Fruit fly (Drosophila melanogaster) whole organism, embryonic: Measurements from ENCODE around the gene Alp4.

Experiments
- CG11398 ChIP-seq: fragments of 200-800 bp; sonication (Bioruptor generic); optimal IDR thresholded peaks from 2 replicates; lab custom pipeline; 2016; ENCODE audit warnings: missing biosample characterization, missing genetic modification characterization
- CG11723 ChIP-seq: fragments of 200-800 bp; sonication (Bioruptor generic); optimal IDR thresholded peaks from 2 replicates; lab custom pipeline; 2017; ENCODE audit warnings: missing biosample characterization, mild to moderate bottlenecking, missing genetic modification characterization
- CG12391 ChIP-seq: fragments of 200-800 bp; sonication (Bioruptor generic); optimal IDR thresholded peaks from 3 replicates; lab custom pipeline; 2018; ENCODE audit warnings: missing biosample characterization, mild to moderate bottlenecking, missing genetic modification characterization, moderate library complexity
- CG14441 ChIP-seq: fragments of 200-800 bp; sonication (Bioruptor generic); IDR thresholded peaks from 2 replicates; pipeline ENCODE4 v1.3.6; 2022; ENCODE audit warnings: missing biosample characterization, missing genetic modification characterization
- CG14860 ChIP-seq: fragments of 200-800 bp; sonication (Bioruptor generic); IDR thresholded peaks from 3 replicates; pipeline ENCODE4 v1.3.6; 2022; ENCODE audit warnings: missing biosample characterization, missing genetic modification characterization; ENCODE audit not compliant: partially characterized antibody
- CG14965 ChIP-seq: fragments of 200-800 bp; sonication (Bioruptor generic); optimal IDR thresholded peaks from 2 replicates; lab custom pipeline; 2016; ENCODE audit warnings: missing biosample characterization, missing genetic modification characterization, borderline replicate concordance
- CG15011 ChIP-seq: fragments of 200-800 bp; sonication (Bioruptor generic); optimal IDR thresholded peaks from 3 replicates; lab custom pipeline; 2018; ENCODE audit warnings: missing biosample characterization, mild to moderate bottlenecking, missing genetic modification characterization
- CG1603 ChIP-seq: fragments of 200-800 bp; sonication (Bioruptor generic); optimal IDR thresholded peaks from 2 replicates; lab custom pipeline; 2019; ENCODE audit warnings: missing biosample characterization, mild to moderate bottlenecking, missing genetic modification characterization, moderate library complexity
- CG18599 ChIP-seq: fragments of 200-800 bp; sonication (Bioruptor generic); optimal IDR thresholded peaks from 3 replicates; lab custom pipeline; 2017; ENCODE audit warnings: missing biosample characterization, missing genetic modification characterization, mild to moderate bottlenecking, moderate library complexity, missing genetic modification reagents
- CG30403 ChIP-seq: fragments of 200-800 bp; sonication (Bioruptor generic); optimal IDR thresholded peaks from 3 replicates; lab custom pipeline; 2016; ENCODE audit warnings: missing biosample characterization, missing genetic modification characterization
- CG31224 ChIP-seq: fragments of 200-800 bp; sonication (Bioruptor generic); IDR thresholded peaks from 2 replicates; pipeline ENCODE4 v1.3.6; 2022; ENCODE audit warnings: missing biosample characterization, missing genetic modification characterization
- CG32532 ChIP-seq: fragments of 200-800 bp; sonication (Bioruptor generic); IDR thresholded peaks from 2 replicates; pipeline ENCODE4 v1.3.6; 2022; ENCODE audit warnings: missing biosample characterization, missing genetic modification characterization
- CG32767 ChIP-seq: fragments of 200-800 bp; sonication (Bioruptor generic); IDR thresholded peaks from 2 replicates; pipeline ENCODE4 v1.3.6; 2022; ENCODE audit warnings: missing biosample characterization, missing genetic modification characterization
- CG4328 ChIP-seq: fragments of 200-800 bp; sonication (Bioruptor generic); optimal IDR thresholded peaks from 3 replicates; lab custom pipeline; 2017; ENCODE audit warnings: missing biosample characterization, missing genetic modification reagents, missing genetic modification characterization
- CG4424 ChIP-seq: fragments of 200-800 bp; sonication (Bioruptor generic); optimal IDR thresholded peaks from 3 replicates; lab custom pipeline; 2016; ENCODE audit warnings: missing biosample characterization, missing genetic modification characterization
- CG4820 ChIP-seq: fragments of 200-800 bp; sonication (Bioruptor generic); optimal IDR thresholded peaks from 3 replicates; lab custom pipeline; 2016; ENCODE audit warnings: missing biosample characterization, missing genetic modification characterization
- CG6175 ChIP-seq: fragments of 200-800 bp; sonication (Bioruptor generic); IDR thresholded peaks from 3 replicates; pipeline ENCODE4 v1.3.6; 2022; ENCODE audit warnings: missing biosample characterization, missing genetic modification characterization
- CG6791 ChIP-seq: fragments of 200-800 bp; sonication (Bioruptor generic); IDR thresholded peaks from 3 replicates; pipeline ENCODE4 v1.3.6; 2022; ENCODE audit warnings: missing biosample characterization, missing genetic modification characterization; ENCODE audit not compliant: partially characterized antibody
- CG7271 ChIP-seq: fragments of 200-800 bp; sonication (Bioruptor generic); optimal IDR thresholded peaks from 2 replicates; lab custom pipeline; 2018; ENCODE audit warnings: missing biosample characterization, mild to moderate bottlenecking, missing genetic modification characterization, moderate library complexity
- CG7556 ChIP-seq: fragments of 200-800 bp; sonication (Bioruptor generic); optimal IDR thresholded peaks from 2 replicates; lab custom pipeline; 2017; ENCODE audit warnings: missing biosample characterization, mild to moderate bottlenecking, missing genetic modification characterization
- CG8290 ChIP-seq, 3 experiments: fragments of 200-800 bp; sonication (Bioruptor generic); optimal IDR thresholded peaks; 2 replicates each; lab custom pipeline; 2016 to 2019; ENCODE audit warnings: missing biosample characterization in 3 of 3, missing genetic modification characterization in 3 of 3, mild to moderate bottlenecking in 2 of 3, moderate library complexity in 1 of 3
- CG8924 ChIP-seq: fragments of 200-800 bp; optimal IDR thresholded peaks from 3 replicates; lab custom pipeline; 2019; ENCODE audit warnings: missing biosample characterization, mild to moderate bottlenecking, missing genetic modification characterization, moderate library complexity
- CkIIα-i1 ChIP-seq: fragments of 200-800 bp; sonication (Bioruptor generic); IDR thresholded peaks from 2 replicates; pipeline ENCODE4 v1.3.6; 2022; ENCODE audit warnings: missing biosample characterization, missing genetic modification characterization
- D19B ChIP-seq: fragments of 200-800 bp; sonication (Bioruptor generic); optimal IDR thresholded peaks from 2 replicates; lab custom pipeline; 2017; ENCODE audit warnings: missing biosample characterization, mild to moderate bottlenecking, missing genetic modification characterization
- Dref ChIP-seq: fragments of 200-800 bp; sonication (Bioruptor generic); IDR thresholded peaks from 2 replicates; pipeline ENCODE4 v1.3.6; 2022; ENCODE audit warnings: missing biosample characterization, missing genetic modification characterization
- Hr39 ChIP-seq: fragments of >200 bp; optimal IDR thresholded peaks from 2 replicates; lab custom pipeline; 2017
- Lhr ChIP-seq: fragments of 200-800 bp; sonication (Bioruptor generic); optimal IDR thresholded peaks from 3 replicates; lab custom pipeline; 2017; ENCODE audit warnings: mild to moderate bottlenecking, missing biosample characterization, missing genetic modification reagents, missing genetic modification characterization
- Pdp1 ChIP-seq, 2 experiments: fragments of 200-800 bp; sonication (Bioruptor generic); optimal IDR thresholded peaks; 3 replicates each; lab custom pipeline; 2016; ENCODE audit warnings: missing biosample characterization in 2 of 2, missing genetic modification characterization in 2 of 2, mild to moderate bottlenecking in 1 of 2, moderate library complexity in 1 of 2
- amos ChIP-seq: fragments of 200-800 bp; sonication (Bioruptor generic); IDR thresholded peaks from 2 replicates; pipeline ENCODE4 v1.3.6; 2022; ENCODE audit warnings: missing biosample characterization, missing genetic modification characterization; ENCODE audit not compliant: partially characterized antibody
- bcd ChIP-seq: fragments of 200-800 bp; sonication (Bioruptor generic); optimal IDR thresholded peaks from 2 replicates; lab custom pipeline; 2017; ENCODE audit warnings: missing biosample characterization, mild to moderate bottlenecking, missing genetic modification characterization
- bsh ChIP-seq, 2 experiments: fragments of 200-800 bp; sonication (Bioruptor generic); optimal IDR thresholded peaks; 2 replicates each; lab custom pipeline; 2017 to 2018; ENCODE audit warnings: mild to moderate bottlenecking in 2 of 2, missing biosample characterization in 2 of 2, missing genetic modification characterization in 2 of 2, moderate library complexity in 1 of 2
- caup ChIP-seq: fragments of 200-800 bp; sonication (Bioruptor generic); optimal IDR thresholded peaks from 3 replicates; lab custom pipeline; 2017; ENCODE audit warnings: missing biosample characterization, mild to moderate bottlenecking, missing genetic modification characterization, moderate library complexity; ENCODE audit not compliant: severe bottlenecking
- chif ChIP-seq, 2 experiments: fragments of 200-800 bp; sonication (Bioruptor generic); optimal IDR thresholded peaks; 3 replicates each; lab custom pipeline; 2016; ENCODE audit warnings: missing biosample characterization in 2 of 2, missing genetic modification characterization in 2 of 2
- fd102C ChIP-seq: fragments of 200-800 bp; sonication (Bioruptor generic); optimal IDR thresholded peaks from 2 replicates; lab custom pipeline; 2018; ENCODE audit warnings: missing biosample characterization, mild to moderate bottlenecking, missing genetic modification characterization, moderate library complexity
- gsb-n ChIP-seq: fragments of 200-800 bp; sonication (Bioruptor generic); optimal IDR thresholded peaks from 3 replicates; lab custom pipeline; 2018; ENCODE audit warnings: missing biosample characterization, mild to moderate bottlenecking, missing genetic modification characterization
- gt ChIP-seq: fragments of 200-800 bp; sonication (Bioruptor generic); IDR thresholded peaks from 2 replicates; pipeline ENCODE4 v1.3.6; 2022; ENCODE audit warnings: missing biosample characterization, missing genetic modification characterization
- insv ChIP-seq, 2 experiments: fragments of 200-800 bp; sonication (Bioruptor generic); optimal IDR thresholded peaks; 3 replicates each; lab custom pipeline; 2016 to 2018; ENCODE audit warnings: missing biosample characterization in 2 of 2, missing genetic modification characterization in 2 of 2
- lov ChIP-seq, 2 experiments: fragments of 200-800 bp in 1 of 2; fragments of >200 bp in 1 of 2; sonication (Bioruptor generic) in 1 of 2; IDR thresholded peaks in 1 of 2; optimal IDR thresholded peaks in 1 of 2; 2 replicates in 1 of 2; 3 replicates in 1 of 2; pipeline versions ENCODE4 v1.3.6 to Lab custom; 2017 to 2022; ENCODE audit warnings: missing biosample characterization in 1 of 2, missing genetic modification characterization in 1 of 2
- luna ChIP-seq: fragments of 200-800 bp; sonication (Bioruptor generic); optimal IDR thresholded peaks from 2 replicates; lab custom pipeline; 2016; ENCODE audit warnings: missing biosample characterization, missing genetic modification characterization
- mld ChIP-seq: fragments of 200-800 bp; sonication (Bioruptor generic); IDR thresholded peaks from 3 replicates; pipeline ENCODE4 v1.3.6; 2022; ENCODE audit warnings: missing biosample characterization, missing genetic modification characterization; ENCODE audit not compliant: partially characterized antibody
- odd ChIP-seq: fragments of 200-800 bp; sonication (Bioruptor generic); optimal IDR thresholded peaks from 2 replicates; lab custom pipeline; 2017; ENCODE audit warnings: missing biosample characterization, mild to moderate bottlenecking, missing genetic modification characterization
- pum ChIP-seq: fragments of 200-800 bp; sonication (Bioruptor generic); optimal IDR thresholded peaks from 2 replicates; lab custom pipeline; 2016; ENCODE audit warnings: missing biosample characterization, missing genetic modification characterization
- salm ChIP-seq: fragments of 200-800 bp; sonication (Bioruptor generic); optimal IDR thresholded peaks from 2 replicates; lab custom pipeline; 2018; ENCODE audit warnings: missing biosample characterization, mild to moderate bottlenecking, missing genetic modification characterization
- so ChIP-seq: fragments of 200-800 bp; sonication (Bioruptor generic); IDR thresholded peaks from 3 replicates; pipeline ENCODE4 v1.3.6; 2022; ENCODE audit warnings: missing biosample characterization, missing genetic modification characterization
- tgo ChIP-seq: fragments of 200-800 bp; sonication (Bioruptor generic); IDR thresholded peaks from 3 replicates; pipeline ENCODE4 v1.3.6; 2022; ENCODE audit warnings: missing biosample characterization, missing genetic modification characterization
- trem ChIP-seq: fragments of 200-800 bp; optimal IDR thresholded peaks from 3 replicates; lab custom pipeline; 2019; ENCODE audit warnings: missing biosample characterization, mild to moderate bottlenecking, missing genetic modification characterization, moderate library complexity
- wor ChIP-seq: fragments of 200-800 bp; sonication (Bioruptor generic); IDR thresholded peaks from 2 replicates; pipeline ENCODE4 v1.3.6; 2022; ENCODE audit warnings: missing biosample characterization, missing genetic modification characterization

Alp4 gene

dm6 chr3R:31059036-31059806 is 10.5 kb downstream of the Alp4 start (continued):
- TF ChIP-seq insv (GFP tag; optimal IDR thresholded peaks at IDR 0.05; lab: Kevin White, UChicago): no peak
- TF ChIP-seq CG14441 (GFP tag; lab: Robert Waterston, UW): peak; percentile 53
- no peak for TF ChIP-seq CG14860 (GFP tag; lab: Robert Waterston, UW)
- TF ChIP-seq pum (GFP tag; lab: Kevin White, UChicago): no peak
- TF ChIP-seq Lhr (GFP tag; lab: Kevin White, UChicago): peak; percentile 68
- no peak for TF ChIP-seq amos
- peak; percentile 58 for TF ChIP-seq odd
- TF ChIP-seq bsh (GFP tag; optimal IDR thresholded peaks at IDR 0.05; lab: Kevin White, UChicago): peak; percentile 38 to 88
- TF ChIP-seq luna (GFP tag; lab: Kevin White, UChicago): no peak
- no peak for TF ChIP-seq mld (GFP tag; lab: Robert Waterston, UW)
- TF ChIP-seq CG32767 (GFP tag; lab: Robert Waterston, UW): 0 out of 2 replicates have a peak, but pooled peaks have one; percentile 46
- peak; percentile 67 for TF ChIP-seq wor
- TF ChIP-seq CG15011 (GFP tag; lab: Kevin White, UChicago): peak; percentile 77
- no peak for TF ChIP-seq lov (optimal IDR thresholded peaks at IDR 0.05; lab: Kevin White, UChicago)
- TF ChIP-seq lov (GFP tag; IDR thresholded peaks at IDR 0.05; lab: Robert Waterston, UW): 0 out of 3 replicates have a peak, but pooled peaks have one; percentile 51
- TF ChIP-seq CG31224: peak; percentile 67; the same call in 1 of the 2 replicates
- peak; percentile 64 for TF ChIP-seq CG1603 (tag; lab: Kevin White, UChicago)
- peak; percentile 85 for TF ChIP-seq CG18599 (GFP tag; lab: Kevin White, UChicago)
- TF ChIP-seq Dref (GFP tag; lab: Robert Waterston, UW): no peak
- TF ChIP-seq CG14965: no peak
- peak; percentile 71 for TF ChIP-seq salm
- TF ChIP-seq D19B (GFP tag; lab: Kevin White, UChicago): peak; percentile 43
- peak; percentile 56; the same call in 1 of the 3 replicates for TF ChIP-seq CG6175 (GFP tag; lab: Robert Waterston, UW)
- peak; percentile 74; the same call in 1 of the 3 replicates for TF ChIP-seq so
- TF ChIP-seq CG6791 (GFP tag; lab: Robert Waterston, UW): no peak
- TF ChIP-seq gt (GFP tag; lab: Robert Waterston, UW): no peak
- peak; percentile 83 for TF ChIP-seq gsb-n (tag; lab: Kevin White, UChicago)
- TF ChIP-seq trem (tag; lab: Kevin White, UChicago): peak; percentile 78
- peak; percentile 59 for TF ChIP-seq CG8290 (GFP tag; optimal IDR thresholded peaks at IDR 0.05; lab: Kevin White, UChicago)
- TF ChIP-seq CG8290 (tag; optimal IDR thresholded peaks at IDR 0.05; lab: Kevin White, UChicago): peak in 1 of 2 experiments; percentile 18
- peak; percentile 80 for TF ChIP-seq caup (GFP tag; lab: Kevin White, UChicago)
- peak; percentile 46 for TF ChIP-seq CG7271 (tag; lab: Kevin White, UChicago)
- TF ChIP-seq CG8924 (tag; lab: Kevin White, UChicago): peak; percentile 86
- TF ChIP-seq tgo (GFP tag; lab: Robert Waterston, UW): peak; percentile 80
- TF ChIP-seq CG11398 (GFP tag; lab: Kevin White, UChicago): no peak
- no peak for TF ChIP-seq fd102C (GFP tag; lab: Kevin White, UChicago)
- TF ChIP-seq CkIIα-i1: no peak
- peak; percentile 70 for TF ChIP-seq CG4820
- peak; percentile 77 for TF ChIP-seq bcd (GFP tag; lab: Kevin White, UChicago)
- TF ChIP-seq CG12391 (tag; lab: Kevin White, UChicago): peak; percentile 85
- TF ChIP-seq chif (GFP tag; optimal IDR thresholded peaks at IDR 0.05; lab: Kevin White, UChicago): no peak
- no peak for TF ChIP-seq Hr39
- peak; percentile 36 for TF ChIP-seq CG4328
- TF ChIP-seq CG32532 (GFP tag; lab: Robert Waterston, UW): peak; percentile 77
- peak; percentile 35 to 41 for TF ChIP-seq Pdp1 (GFP tag; optimal IDR thresholded peaks at IDR 0.05; lab: Kevin White, UChicago)
- peak; percentile 85 for TF ChIP-seq CG4424
- TF ChIP-seq CG11723 (GFP tag; lab: Kevin White, UChicago): peak; percentile 72
- peak; percentile 80 for TF ChIP-seq CG7556 (GFP tag; lab: Kevin White, UChicago)
- peak; percentile 75 for TF ChIP-seq CG30403 (GFP tag; lab: Kevin White, UChicago)
